Worm (Caenorhabditis elegans): ENCODE measurements around the gene lect-2.
A peak's percentile ranks its signal among the peaks of the same experiment; 100 is the strongest.

lect-2 gene

DNA sequence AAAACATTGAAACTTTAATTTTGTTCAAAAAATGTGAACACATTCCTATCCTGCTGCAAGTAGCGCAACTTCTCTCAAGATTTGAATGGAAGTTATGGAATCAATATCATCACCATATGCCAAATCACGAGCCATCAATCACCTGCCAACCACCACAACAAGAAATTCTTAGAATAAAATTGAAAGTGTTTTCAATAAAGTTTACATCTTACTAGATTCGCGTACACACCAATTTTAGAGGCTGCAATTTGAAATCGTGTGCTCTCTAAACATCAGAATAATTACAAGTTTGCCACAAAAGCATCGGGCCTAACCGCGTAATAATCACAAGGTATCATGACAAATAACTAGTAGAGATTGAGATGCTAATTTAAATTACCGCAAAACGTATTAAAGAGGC is 15.6 kb upstream of the lect-2 start:
- no peak for TF ChIP-seq egrh-3 (GFP tag; IDR thresholded peaks at IDR 0.05)

DNA sequence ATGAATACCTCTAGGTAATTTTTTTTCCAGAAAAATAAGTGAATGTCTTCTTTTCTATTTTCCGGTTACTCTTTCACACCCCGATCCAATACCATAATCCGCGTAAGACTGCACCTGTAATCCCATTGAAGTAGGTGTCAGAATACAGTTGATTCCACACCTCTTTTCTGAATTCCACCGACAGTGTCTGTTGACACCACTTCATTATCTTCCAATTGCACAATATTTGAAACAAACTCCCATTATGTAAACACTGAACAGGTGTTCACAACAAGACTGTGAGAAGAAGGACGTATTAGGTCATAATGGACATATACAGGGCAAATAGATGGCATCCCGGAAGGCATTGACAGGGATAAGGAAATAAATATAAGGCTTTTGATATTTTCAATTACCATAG is 13.2 kb upstream of the lect-2 start:
- no peak for TF ChIP-seq tbp1 (GFP tag; optimal IDR thresholded peaks at IDR 0.05)
- no peak for TF ChIP-seq snpc-1.1 (tag; optimal IDR thresholded peaks at IDR 0.05; ENCODE audit: insufficient read depth)
- no peak for TF ChIP-seq B0035.1 (tag; optimal IDR thresholded peaks at IDR 0.05)
- TF ChIP-seq Y56A3A.18 (GFP tag; IDR thresholded peaks at IDR 0.05): no peak
- TF ChIP-seq lin-40 (tag; optimal IDR thresholded peaks at IDR 0.05): no peak
- TF ChIP-seq bed-1 (GFP tag; IDR thresholded peaks at IDR 0.05): no peak
- no peak for TF ChIP-seq ztf-25 (GFP tag; IDR thresholded peaks at IDR 0.05)
- no peak for TF ChIP-seq madf-8 (GFP tag; conservative IDR thresholded peaks at IDR 0.05)
- no peak for TF ChIP-seq C17E4.6 (GFP tag; IDR thresholded peaks at IDR 0.05)
- no peak for TF ChIP-seq Y53F4B.3 (GFP tag; IDR thresholded peaks at IDR 0.05)
- no peak for TF ChIP-seq F57A8.1 (GFP tag; optimal IDR thresholded peaks at IDR 0.05)
- TF ChIP-seq him-1 (tag; optimal IDR thresholded peaks at IDR 0.05): no peak
- no peak for TF ChIP-seq ztf-18 (tag; optimal IDR thresholded peaks at IDR 0.05)

DNA sequence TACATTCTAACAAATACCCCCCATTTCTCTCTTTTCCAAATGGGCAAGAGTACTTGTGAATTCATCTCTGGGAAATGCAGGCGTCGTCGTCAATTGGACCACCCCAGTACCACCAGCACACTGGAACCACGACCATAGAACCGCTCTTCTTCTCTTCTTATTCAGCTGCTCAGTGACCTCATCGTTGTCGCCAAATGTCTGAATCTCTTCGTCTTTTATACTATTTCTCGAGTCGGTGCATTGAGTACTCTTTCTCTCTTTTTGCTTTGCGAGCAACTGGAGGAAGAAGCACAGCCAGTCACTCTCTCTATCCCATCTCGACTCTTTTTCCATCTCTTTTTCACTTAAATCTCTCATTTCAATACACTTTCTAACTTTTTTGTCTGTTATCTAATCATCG is 10.7 kb upstream of the lect-2 start:
- TF ChIP-seq ceh-27 (GFP tag; optimal IDR thresholded peaks at IDR 0.05) (peak; percentile 7), hmg-1.2 (GFP tag; IDR thresholded peaks at IDR 0.05) (peak; percentile 50; the same call in 1 of the 2 replicates), F55B11.4 (tag; optimal IDR thresholded peaks at IDR 0.05; ENCODE audit: borderline replicate concordance, insufficient read depth) (no peak), lin-54 (GFP tag; optimal IDR thresholded peaks at IDR 0.05) (no peak), gei-17 (GFP tag; optimal IDR thresholded peaks at IDR 0.05) (no peak), T26A5.8 (tag; optimal IDR thresholded peaks at IDR 0.05) (no peak), bed-1 (GFP tag; IDR thresholded peaks at IDR 0.05) (no peak)

DNA sequence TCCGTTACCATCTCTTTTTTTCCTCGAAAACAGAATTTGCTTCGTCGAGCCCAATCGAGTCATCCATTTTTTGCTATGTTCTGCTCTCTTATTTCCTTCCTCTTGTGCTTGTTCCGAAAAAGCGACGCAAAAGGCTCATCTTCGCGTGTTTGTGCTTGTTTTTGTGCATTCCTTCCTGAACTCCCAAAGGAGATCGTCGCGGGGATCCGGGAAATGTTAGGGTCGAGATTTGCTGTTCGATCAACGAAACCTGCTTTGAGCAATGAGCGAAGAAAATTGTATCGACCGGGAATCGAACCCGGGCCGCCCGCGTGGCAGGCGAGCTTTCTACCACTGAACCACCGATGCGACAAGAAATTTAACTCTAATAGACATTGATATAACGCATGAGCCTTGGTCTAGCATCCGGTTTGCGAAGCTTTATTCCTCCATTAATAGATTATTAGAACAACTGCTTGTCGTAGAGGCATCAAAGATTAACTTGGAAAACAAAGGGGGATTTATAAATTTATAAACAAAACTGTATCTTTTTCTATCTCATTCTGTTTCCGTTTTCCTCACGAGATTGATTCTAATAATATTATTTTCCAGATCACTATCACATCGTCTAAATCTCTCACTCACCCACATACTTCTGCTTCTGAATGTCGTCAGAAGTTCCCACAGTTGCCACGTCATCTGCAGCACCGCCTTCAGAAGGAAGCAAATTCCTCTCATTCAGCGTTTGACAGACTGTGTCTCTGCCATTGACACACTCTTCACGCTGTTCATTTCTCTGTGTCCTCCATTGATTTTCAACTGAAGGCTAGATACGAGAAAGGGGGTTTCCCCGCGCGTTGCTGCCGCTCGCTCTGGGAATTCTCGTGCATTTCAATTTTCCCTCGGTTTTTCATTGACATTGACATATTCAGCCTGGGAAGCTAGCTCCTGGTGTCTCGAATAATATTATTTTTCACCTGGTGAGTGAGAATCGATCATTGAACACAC is 8.3 kb upstream of the lect-2 start, which contains the start of gene K05F1.6:
TSS of gene K05F1.6 (plus strand) at position 586 of the 987 bp plus-strand sequence.
- TF ChIP-seq ets-4 (GFP tag; optimal IDR thresholded peaks at IDR 0.05): peak; percentile 60
- TF ChIP-seq sptf-2 (GFP tag; optimal IDR thresholded peaks at IDR 0.05): peak; percentile 80
- peak; percentile 77 for TF ChIP-seq F49E8.2 (tag; optimal IDR thresholded peaks at IDR 0.05; ENCODE audit: insufficient read depth)
- no peak for TF ChIP-seq tbx-9 (tag; optimal IDR thresholded peaks at IDR 0.05; ENCODE audit: borderline replicate concordance)
- TF ChIP-seq ceh-79 (tag; optimal IDR thresholded peaks at IDR 0.05): peak; percentile 83
- no peak for TF ChIP-seq ztf-3 (GFP tag; optimal IDR thresholded peaks at IDR 0.05)
- peak; percentile 34; the same call in 1 of the 2 replicates for TF ChIP-seq F33H1.4 (GFP tag; IDR thresholded peaks at IDR 0.05)
- TF ChIP-seq ztf-6 (GFP tag; IDR thresholded peaks at IDR 0.05): 0 out of 2 replicates have a peak, but pooled peaks have one; percentile 43
- peak; percentile 66 for TF ChIP-seq fkh-3 (tag; optimal IDR thresholded peaks at IDR 0.05)
- TF ChIP-seq die-1 (tag; optimal IDR thresholded peaks at IDR 0.05): peak; percentile 90
- no peak for TF ChIP-seq akir-1 (GFP tag; optimal IDR thresholded peaks at IDR 0.05)
- peak; percentile 86 for TF ChIP-seq ztf-28 (GFP tag; IDR thresholded peaks at IDR 0.05)
- peak; percentile 88; the same call in 1 of the 2 replicates for TF ChIP-seq ztf-25 (GFP tag; IDR thresholded peaks at IDR 0.05)
- TF ChIP-seq Y79H2A.3 (GFP tag; conservative IDR thresholded peaks at IDR 0.05): peak; percentile 64; the same call in 1 of the 2 replicates
- peak; percentile 75 for TF ChIP-seq F10E7.11 (tag; optimal IDR thresholded peaks at IDR 0.05)
- no peak for TF ChIP-seq F57C9.4 (tag; optimal IDR thresholded peaks at IDR 0.05)
- peak; percentile 90 for TF ChIP-seq rpc-1 (optimal IDR thresholded peaks at IDR 0.05)
- TF ChIP-seq rpc-1 (tag; optimal IDR thresholded peaks at IDR 0.05): peak; percentile 89
- TF ChIP-seq ceh-27 (GFP tag; optimal IDR thresholded peaks at IDR 0.05): peak; percentile 44
- peak; percentile 90 for TF ChIP-seq hmg-1.2 (GFP tag; IDR thresholded peaks at IDR 0.05)
- TF ChIP-seq madf-6 (GFP tag; IDR thresholded peaks at IDR 0.05): peak; percentile 69
- peak; percentile 88 for TF ChIP-seq nfyb-1 (GFP tag; IDR thresholded peaks at IDR 0.05)
- peak; percentile 95 for TF ChIP-seq aptf-3 (GFP tag; IDR thresholded peaks at IDR 0.05)
- TF ChIP-seq lin-35 (GFP tag; optimal IDR thresholded peaks at IDR 0.05): peak in 1 of 3 experiments; percentile 55
- TF ChIP-seq hsf-1 (GFP tag; IDR thresholded peaks at IDR 0.05): peak; percentile 44; the same call in 1 of the 2 replicates
